Fruit fly (Drosophila melanogaster) whole organism, embryonic: ENCODE results near the gene GstD4.

ENCODE experiments used
- Bgb ChIP-seq: fragments of 200-800 bp; sonication (Bioruptor generic); IDR thresholded peaks from 2 replicates; pipeline ENCODE4 v1.3.6; 2022; ENCODE audit warnings: missing biosample characterization, missing genetic modification characterization; ENCODE audit not compliant: partially characterized antibody
- CG1024 ChIP-seq: fragments of 200-800 bp; sonication (Bioruptor generic); IDR thresholded peaks from 2 replicates; pipeline ENCODE4 v1.3.6; 2022; ENCODE audit warnings: missing biosample characterization, missing genetic modification characterization
- CG10274 ChIP-seq: fragments of 200-800 bp; sonication (Bioruptor generic); optimal IDR thresholded peaks from 3 replicates; lab custom pipeline; 2017; ENCODE audit warnings: missing biosample characterization, mild to moderate bottlenecking, missing genetic modification characterization
- CG10462 ChIP-seq: fragments of 200-800 bp; sonication (Bioruptor generic); optimal IDR thresholded peaks from 2 replicates; lab custom pipeline; 2016; ENCODE audit warnings: missing biosample characterization, missing genetic modification characterization
- CG11247 ChIP-seq: fragments of 200-800 bp; sonication (Bioruptor generic); IDR thresholded peaks from 2 replicates; pipeline ENCODE4 v1.3.6; 2022; ENCODE audit warnings: missing biosample characterization, missing genetic modification characterization
- CG12219 ChIP-seq: fragments of 200-800 bp; sonication (Bioruptor generic); optimal IDR thresholded peaks from 3 replicates; lab custom pipeline; 2018; ENCODE audit warnings: missing biosample characterization, mild to moderate bottlenecking, missing genetic modification characterization
- CG12659 ChIP-seq: fragments of 200-800 bp; sonication (Bioruptor generic); optimal IDR thresholded peaks from 3 replicates; lab custom pipeline; 2017; ENCODE audit warnings: mild to moderate bottlenecking, missing biosample characterization, missing genetic modification reagents, missing genetic modification characterization
- CG12942 ChIP-seq: fragments of 200-800 bp; sonication (Bioruptor generic); optimal IDR thresholded peaks from 3 replicates; lab custom pipeline; 2016; ENCODE audit warnings: missing biosample characterization, missing genetic modification characterization
- CG15269 ChIP-seq: fragments of 200-800 bp; sonication (Bioruptor generic); optimal IDR thresholded peaks from 2 replicates; lab custom pipeline; 2018; ENCODE audit warnings: missing biosample characterization, mild to moderate bottlenecking, missing genetic modification characterization, moderate library complexity
- CG16863 ChIP-seq: fragments of 200-800 bp; sonication (Bioruptor generic); optimal IDR thresholded peaks from 3 replicates; lab custom pipeline; 2016; ENCODE audit warnings: missing biosample characterization, missing genetic modification characterization
- CG18476 ChIP-seq: fragments of 200-800 bp; sonication (Bioruptor generic); optimal IDR thresholded peaks from 2 replicates; lab custom pipeline; 2016; ENCODE audit warnings: missing biosample characterization, mild to moderate bottlenecking, missing genetic modification characterization
- CG2199 ChIP-seq: fragments of 200-800 bp; sonication (Bioruptor generic); IDR thresholded peaks from 3 replicates; pipeline ENCODE4 v1.3.6; 2022; ENCODE audit warnings: missing biosample characterization, missing genetic modification characterization
- CG32532 ChIP-seq: fragments of 200-800 bp; sonication (Bioruptor generic); IDR thresholded peaks from 2 replicates; pipeline ENCODE4 v1.3.6; 2022; ENCODE audit warnings: missing biosample characterization, missing genetic modification characterization
- CG3726 ChIP-seq: fragments of 200-800 bp; sonication (Bioruptor generic); IDR thresholded peaks from 3 replicates; pipeline ENCODE4, ENCODE4 v1.3.6; 2022; ENCODE audit warnings: missing biosample characterization, missing genetic modification characterization
- CG4424 ChIP-seq: fragments of 200-800 bp; sonication (Bioruptor generic); optimal IDR thresholded peaks from 3 replicates; lab custom pipeline; 2016; ENCODE audit warnings: missing biosample characterization, missing genetic modification characterization
- CG4617 ChIP-seq: fragments of 200-800 bp; sonication (Bioruptor generic); optimal IDR thresholded peaks from 3 replicates; lab custom pipeline; 2016; ENCODE audit warnings: missing biosample characterization, missing genetic modification characterization, borderline replicate concordance
- CG5245 ChIP-seq: fragments of 200-800 bp; sonication (Bioruptor generic); optimal IDR thresholded peaks from 3 replicates; lab custom pipeline; 2016; ENCODE audit warnings: missing biosample characterization, missing genetic modification characterization
- CG7745 ChIP-seq: fragments of 200-800 bp; sonication (Bioruptor generic); optimal IDR thresholded peaks from 2 replicates; lab custom pipeline; 2018; ENCODE audit warnings: missing biosample characterization, mild to moderate bottlenecking, missing genetic modification characterization, moderate library complexity
- CTCF ChIP-seq: fragments of 200-800 bp; sonication (Bioruptor generic); optimal IDR thresholded peaks from 2 replicates; lab custom pipeline; 2017; ENCODE audit warnings: missing biosample characterization, mild to moderate bottlenecking, missing genetic modification characterization, moderate library complexity
- Dfd ChIP-seq, 2 experiments: fragments of >200 bp; optimal IDR thresholded peaks; 2 replicates each; lab custom pipeline; 2017; ENCODE audit warnings: missing biosample characterization in 2 of 2, missing genetic modification characterization in 2 of 2
- Fer3 ChIP-seq: fragments of 200-800 bp; sonication (Bioruptor generic); optimal IDR thresholded peaks from 2 replicates; lab custom pipeline; 2018; ENCODE audit warnings: missing biosample characterization, mild to moderate bottlenecking, missing genetic modification characterization, moderate library complexity
- H2.0 ChIP-seq: fragments of 200-800 bp; sonication (Bioruptor generic); IDR thresholded peaks from 2 replicates; pipeline ENCODE4 v1.3.6; 2022; ENCODE audit warnings: missing biosample characterization, missing genetic modification characterization
- Mrtf ChIP-seq: fragments of 200-800 bp; sonication (Bioruptor generic); IDR thresholded peaks from 3 replicates; pipeline ENCODE4 v1.3.6; 2022; ENCODE audit warnings: missing biosample characterization, missing genetic modification characterization
- NC2α ChIP-seq: fragments of 200-800 bp; sonication (Bioruptor generic); optimal IDR thresholded peaks from 2 replicates; lab custom pipeline; 2016; ENCODE audit warnings: missing biosample characterization, missing genetic modification characterization
- Rfx ChIP-seq: fragments of 200-800 bp; sonication (Bioruptor generic); IDR thresholded peaks from 2 replicates; pipeline ENCODE4 v1.3.6; 2022; ENCODE audit warnings: missing biosample characterization, missing genetic modification characterization
- Rx ChIP-seq: fragments of 200-800 bp; sonication (Bioruptor generic); IDR thresholded peaks from 2 replicates; pipeline ENCODE4 v1.3.6; 2022; ENCODE audit warnings: missing biosample characterization, missing genetic modification characterization
- Sox102F ChIP-seq: fragments of 200-800 bp; sonication (Bioruptor generic); optimal IDR thresholded peaks from 2 replicates; lab custom pipeline; 2018; ENCODE audit warnings: missing biosample characterization, mild to moderate bottlenecking, missing genetic modification characterization, moderate library complexity
- Stat92E ChIP-seq, 3 experiments: fragments of >200 bp in 2 of 3; fragments of 200-800 bp in 1 of 3; sonication (Bioruptor generic) in 1 of 3; optimal IDR thresholded peaks; 2 replicates each; lab custom pipeline; 2017 to 2019; ENCODE audit warnings: missing biosample characterization in 3 of 3, missing genetic modification characterization in 3 of 3, mild to moderate bottlenecking in 1 of 3, moderate library complexity in 1 of 3
- Tbp ChIP-seq: fragments of >200 bp; optimal IDR thresholded peaks from 2 replicates; lab custom pipeline; 2018; ENCODE audit warnings: missing biosample characterization, missing genetic modification characterization
- Trl ChIP-seq, 3 experiments: fragments of >200 bp in 2 of 3; fragments of 200-800 bp in 1 of 3; sonication (Bioruptor generic) in 1 of 3; optimal IDR thresholded peaks; 2 replicates in 1 of 3; 3 replicates in 2 of 3; lab custom pipeline; 2016 to 2017; ENCODE audit warnings: missing biosample characterization in 1 of 3, missing genetic modification characterization in 1 of 3
- ab ChIP-seq: fragments of 200-800 bp; sonication (Bioruptor generic); optimal IDR thresholded peaks from 2 replicates; lab custom pipeline; 2016; ENCODE audit warnings: missing biosample characterization, missing genetic modification characterization
- ara ChIP-seq: fragments of 200-800 bp; sonication (Bioruptor generic); IDR thresholded peaks from 2 replicates; pipeline ENCODE4 v1.3.6; 2022; ENCODE audit warnings: missing biosample characterization, missing genetic modification characterization
- cas ChIP-seq: fragments of 200-800 bp; sonication (Bioruptor generic); IDR thresholded peaks from 2 replicates; pipeline ENCODE4 v1.3.6; 2022; ENCODE audit warnings: missing biosample characterization, missing genetic modification characterization
- chinmo ChIP-seq: fragments of 200-800 bp; sonication (Bioruptor generic); IDR thresholded peaks from 4 replicates; pipeline ENCODE4 v1.3.6; 2022; ENCODE audit warnings: missing biosample characterization, missing genetic modification characterization; ENCODE audit not compliant: partially characterized antibody
- croc ChIP-seq: fragments of 200-800 bp; sonication (Bioruptor generic); conservative IDR thresholded peaks from 3 replicates; pipeline ENCODE4 v1.3.6; 2022; ENCODE audit warnings: missing biosample characterization, missing genetic modification characterization
- dan ChIP-seq: fragments of 200-800 bp; sonication (Bioruptor generic); IDR thresholded peaks from 2 replicates; pipeline ENCODE4 v1.3.6; 2022; ENCODE audit warnings: missing biosample characterization, missing genetic modification characterization
- emc ChIP-seq: fragments of 200-800 bp; sonication (Bioruptor generic); optimal IDR thresholded peaks from 2 replicates; lab custom pipeline; 2016; ENCODE audit warnings: missing biosample characterization, missing genetic modification characterization
- eyg ChIP-seq: fragments of 200-800 bp; sonication (Bioruptor generic); optimal IDR thresholded peaks from 3 replicates; lab custom pipeline; 2016; ENCODE audit warnings: missing biosample characterization, missing genetic modification characterization
- fd64A ChIP-seq: fragments of 200-800 bp; sonication (Bioruptor generic); optimal IDR thresholded peaks from 3 replicates; lab custom pipeline; 2018; ENCODE audit warnings: missing biosample characterization, mild to moderate bottlenecking, missing genetic modification characterization
- gro ChIP-seq: fragments of 200-800 bp; sonication (Bioruptor generic); optimal IDR thresholded peaks from 2 replicates; lab custom pipeline; 2016; ENCODE audit warnings: missing biosample characterization, missing genetic modification characterization
- hb ChIP-seq: fragments of 200-800 bp; sonication (Bioruptor generic); IDR thresholded peaks from 3 replicates; pipeline ENCODE4 v1.3.6; 2022; ENCODE audit warnings: missing biosample characterization, missing genetic modification characterization; ENCODE audit not compliant: partially characterized antibody
- inv ChIP-seq: fragments of 200-800 bp; sonication (Bioruptor generic); IDR thresholded peaks from 2 replicates; pipeline ENCODE4 v1.3.6; 2022; ENCODE audit warnings: missing biosample characterization, missing genetic modification characterization; ENCODE audit not compliant: partially characterized antibody
- mld ChIP-seq: fragments of 200-800 bp; sonication (Bioruptor generic); IDR thresholded peaks from 3 replicates; pipeline ENCODE4 v1.3.6; 2022; ENCODE audit warnings: missing biosample characterization, missing genetic modification characterization; ENCODE audit not compliant: partially characterized antibody
- nmo ChIP-seq: fragments of 200-800 bp; sonication (Bioruptor generic); optimal IDR thresholded peaks from 2 replicates; lab custom pipeline; 2018; ENCODE audit warnings: missing biosample characterization, mild to moderate bottlenecking, missing genetic modification characterization, moderate library complexity
- oc ChIP-seq: fragments of 200-800 bp; sonication (Bioruptor generic); optimal IDR thresholded peaks from 2 replicates; lab custom pipeline; 2018; ENCODE audit warnings: missing biosample characterization, mild to moderate bottlenecking, missing genetic modification characterization, moderate library complexity
- pan ChIP-seq, 4 experiments: fragments of >200 bp in 3 of 4; fragments of 200-800 bp in 1 of 4; sonication (Bioruptor generic) in 1 of 4; optimal IDR thresholded peaks in 3 of 4; IDR thresholded peaks in 1 of 4; 2 replicates each; pipeline versions ENCODE4 v1.3.6 to Lab custom; 2017 to 2022; ENCODE audit warnings: missing biosample characterization in 2 of 4, missing genetic modification characterization in 2 of 4, mixed read lengths in 1 of 4
- pb ChIP-seq: fragments of 200-800 bp; sonication (Bioruptor generic); optimal IDR thresholded peaks from 3 replicates; lab custom pipeline; 2016; ENCODE audit warnings: missing biosample characterization, missing genetic modification characterization
- salm ChIP-seq: fragments of 200-800 bp; sonication (Bioruptor generic); optimal IDR thresholded peaks from 2 replicates; lab custom pipeline; 2018; ENCODE audit warnings: missing biosample characterization, mild to moderate bottlenecking, missing genetic modification characterization
- sd ChIP-seq: fragments of 200-800 bp; sonication (Bioruptor generic); optimal IDR thresholded peaks from 3 replicates; lab custom pipeline; 2018; ENCODE audit warnings: missing biosample characterization, mild to moderate bottlenecking, missing genetic modification characterization, moderate library complexity
- unc-4 ChIP-seq: fragments of 200-800 bp; sonication (Bioruptor generic); IDR thresholded peaks from 2 replicates; pipeline ENCODE4 v1.3.6; 2022; ENCODE audit warnings: missing biosample characterization, missing genetic modification characterization; ENCODE audit not compliant: partially characterized antibody
- yki ChIP-seq: fragments of >200 bp; optimal IDR thresholded peaks from 3 replicates; lab custom pipeline; 2018

The GstD4 gene

dm6 chr3R:12350497-12350896 is 23.4 kb upstream of the GstD4 start, which contains the start of gene CG10038 (continued):
- TF ChIP-seq hb (GFP tag; lab: Robert Waterston, UW): peak; percentile 92
- TF ChIP-seq Fer3 (tag; lab: Kevin White, UChicago): peak; percentile 11
- no peak for TF ChIP-seq CG16863
- TF ChIP-seq dan: no peak
- TF ChIP-seq CG2199 (GFP tag; lab: Robert Waterston, UW): no peak
- TF ChIP-seq Mrtf (GFP tag; lab: Robert Waterston, UW): 0 out of 3 replicates have a peak, but pooled peaks have one; percentile 28
- TF ChIP-seq oc (tag; lab: Kevin White, UChicago): no peak
- peak; percentile 97 for TF ChIP-seq Bgb (GFP tag; lab: Robert Waterston, UW)
- TF ChIP-seq cas (GFP tag; lab: Robert Waterston, UW): no peak
- peak; percentile 80; the same call in 2 of the 3 replicates for TF ChIP-seq mld (GFP tag; lab: Robert Waterston, UW)
- no peak for TF ChIP-seq fd64A (GFP tag; lab: Kevin White, UChicago)
- no peak for TF ChIP-seq Rx
- peak; percentile 96 for TF ChIP-seq CTCF (GFP tag; lab: Kevin White, UChicago)
- no peak for TF ChIP-seq CG12219 (GFP tag; lab: Kevin White, UChicago)
- TF ChIP-seq nmo: peak; percentile 69
- TF ChIP-seq pan (optimal IDR thresholded peaks at IDR 0.05; lab: Kevin White, UChicago): no peak
- no peak for TF ChIP-seq pan (GFP tag; optimal IDR thresholded peaks at IDR 0.05 in 1 of 2, IDR thresholded peaks at IDR 0.05 in 1 of 2)
- TF ChIP-seq CG3726 (GFP tag; lab: Robert Waterston, UW): no peak
- no peak for TF ChIP-seq CG7745 (tag; lab: Kevin White, UChicago)
- TF ChIP-seq CG15269 (tag; lab: Kevin White, UChicago): no peak
- TF ChIP-seq Rfx: peak; percentile 84
- peak; percentile 21 for TF ChIP-seq CG12942 (GFP tag; lab: Kevin White, UChicago)
- TF ChIP-seq CG11247 (GFP tag; lab: Robert Waterston, UW): peak; percentile 22; the same call in 1 of the 2 replicates
- TF ChIP-seq CG5245: peak; percentile 10
- TF ChIP-seq ab: no peak
- no peak for TF ChIP-seq Tbp (GFP tag; lab: Kevin White, UChicago)
- TF ChIP-seq CG4424: peak; percentile 36
- TF ChIP-seq pb (GFP tag; lab: Kevin White, UChicago): no peak
- TF ChIP-seq croc (GFP tag; lab: Robert Waterston, UW): no peak
- TF ChIP-seq CG4617: peak; percentile 61
- peak; percentile 94 for TF ChIP-seq unc-4
- TF ChIP-seq chinmo (GFP tag; lab: Robert Waterston, UW): peak; percentile 92
- no peak for TF ChIP-seq H2.0 (GFP tag; lab: Robert Waterston, UW)
- TF ChIP-seq CG10274 (GFP tag; lab: Kevin White, UChicago): no peak
- peak; percentile 20 for TF ChIP-seq Sox102F
- TF ChIP-seq eyg: no peak
- 0 out of 2 replicates have a peak, but pooled peaks have one; percentile 28 for TF ChIP-seq ara (GFP tag; lab: Robert Waterston, UW)
- no peak for TF ChIP-seq Dfd (GFP tag; optimal IDR thresholded peaks at IDR 0.05; lab: Kevin White, UChicago)
- no peak for TF ChIP-seq Trl (optimal IDR thresholded peaks at IDR 0.05; lab: Kevin White, UChicago)
- peak; percentile 0 for TF ChIP-seq Trl (GFP tag; optimal IDR thresholded peaks at IDR 0.05; lab: Kevin White, UChicago)
- no peak for TF ChIP-seq gro
- no peak for TF ChIP-seq Stat92E (GFP tag; optimal IDR thresholded peaks at IDR 0.05; lab: Kevin White, UChicago)
- TF ChIP-seq CG32532 (GFP tag; lab: Robert Waterston, UW): peak; percentile 66
- peak; percentile 62 for TF ChIP-seq CG12659
- TF ChIP-seq CG1024 (GFP tag; lab: Robert Waterston, UW): no peak
- TF ChIP-seq NC2α (GFP tag; lab: Kevin White, UChicago): no peak
- TF ChIP-seq inv: peak; percentile 93
- no peak for TF ChIP-seq CG10462 (GFP tag; lab: Kevin White, UChicago)
- TF ChIP-seq yki (lab: Kevin White, UChicago): no peak
- no peak for TF ChIP-seq emc (GFP tag; lab: Kevin White, UChicago)
- TF ChIP-seq salm (tag; lab: Kevin White, UChicago): no peak
- no peak for TF ChIP-seq sd
- TF ChIP-seq CG18476 (GFP tag; lab: Kevin White, UChicago): no peak
